Worm (Caenorhabditis elegans) whole organism, L4/young adult: ENCODE results near the gene F55A11.4.

ENCODE experiments used
- W03F9.2 ChIP-seq: fragments of 150-350 bp; optimal IDR thresholded peaks from 2 replicates; lab custom pipeline; 2014; ENCODE audit warnings: missing biosample characterization, missing genetic modification characterization
- dao-5 ChIP-seq: sonication (generic microtip); optimal IDR thresholded peaks from 2 replicates; lab custom pipeline; 2016; ENCODE audit warnings: missing genotype, missing genetic modification characterization, moderate library complexity, missing compliant biosample characterization
- him-1 ChIP-seq: sonication (generic microtip); optimal IDR thresholded peaks from 2 replicates; lab custom pipeline; 2016; ENCODE audit warnings: missing genotype, missing genetic modification reagents, missing genetic modification characterization, missing compliant biosample characterization

Gene F55A11.4

DNA sequence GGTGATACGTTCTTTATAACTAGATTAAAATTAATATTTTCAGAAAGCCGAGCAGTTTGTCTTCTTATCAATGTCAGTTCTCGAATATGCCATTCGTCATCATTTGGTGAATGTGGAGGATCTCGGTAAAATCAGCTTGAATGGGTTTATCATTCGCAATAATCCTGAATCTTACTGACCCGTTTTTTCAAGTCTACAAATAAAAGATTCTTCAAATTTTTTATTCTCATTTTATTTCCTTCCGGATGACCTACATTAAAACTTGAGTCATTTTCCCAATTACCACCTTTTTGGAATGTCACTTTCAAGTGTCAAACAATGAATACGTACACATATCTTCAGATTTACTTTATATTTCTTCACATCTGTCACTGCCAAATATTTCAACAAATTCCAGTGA, 9.9 kb upstream of the F55A11.4 start, which contains the start of gene T04F3.5:
T04F3.5 (plus strand) TSS at position 301 of the 400 bp plus-strand sequence.
- TF ChIP-seq dao-5 (tag; lab: Kevin White, UChicago): no peak

DNA sequence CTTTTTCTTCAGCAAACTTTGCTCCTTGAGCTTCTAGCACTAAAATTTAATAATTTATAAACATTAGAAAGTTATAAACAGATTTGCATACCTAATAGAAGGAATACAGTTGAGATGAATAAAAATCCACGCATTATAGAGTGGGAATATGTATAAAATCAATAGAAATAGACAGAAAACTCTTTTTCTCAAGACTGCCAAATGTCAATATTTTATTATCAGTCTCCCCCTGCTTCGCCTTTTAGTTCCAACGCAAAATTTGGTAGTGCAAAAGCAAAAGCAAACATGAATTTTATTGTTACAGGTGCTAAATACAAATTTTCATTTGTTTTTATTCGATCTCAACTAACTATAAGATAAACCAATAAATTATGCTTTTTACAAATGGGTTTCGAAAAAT, 7.4 kb upstream of the F55A11.4 start, which contains the start of gene T04F3.4:
T04F3.4 (minus strand) TSS at position 187 of the 400 bp plus-strand sequence.
- TF ChIP-seq him-1 (tag; lab: Kevin White, UChicago) (no peak), W03F9.2 (no peak), dao-5 (tag; lab: Kevin White, UChicago) (no peak)

DNA sequence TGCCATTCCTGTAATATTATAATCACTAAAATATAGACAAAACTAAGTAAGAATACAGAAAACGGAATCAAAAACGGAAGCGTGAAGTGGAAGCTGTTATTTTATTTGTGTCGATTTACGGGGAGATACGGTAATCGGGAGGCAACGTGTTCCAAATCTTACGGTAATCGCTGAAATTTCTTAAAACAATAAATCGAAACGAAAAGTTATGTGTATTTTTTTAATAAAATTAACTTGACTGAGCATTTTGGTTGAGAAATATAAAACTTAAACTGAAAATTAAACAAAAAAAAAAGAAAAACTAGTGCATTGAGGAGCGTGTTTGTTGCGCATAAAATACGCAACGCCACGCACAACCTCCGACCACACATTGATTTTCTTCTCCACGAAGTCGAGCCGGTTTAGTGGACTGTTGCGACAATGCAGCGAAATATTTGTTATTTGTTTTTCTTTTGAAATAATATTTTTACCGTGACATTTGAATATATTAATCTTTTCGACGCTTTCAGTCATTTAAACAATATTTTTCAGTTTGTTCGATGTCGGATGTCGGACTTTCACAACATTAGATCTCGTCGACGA, 5.8 kb upstream of the F55A11.4 start, which contains the start of the genes F55A11.1 and syx-5:
F55A11.1 (minus strand) TSS at position 13 of the 582 bp plus-strand sequence.
syx-5 (plus strand) TSS at position 532 of the 582 bp plus-strand sequence.
- TF ChIP-seq dao-5 (tag; lab: Kevin White, UChicago) (no peak), him-1 (tag; lab: Kevin White, UChicago) (peak; percentile 69), W03F9.2 (peak; percentile 87)

ce11 chrV:11767028-11767427, 3.2 kb upstream of the F55A11.4 start, which contains the start of gene sel-11:
sel-11 (plus strand) TSS chrV:11767328.
- TF ChIP-seq dao-5 (tag; lab: Kevin White, UChicago) (no peak), W03F9.2 (no peak), him-1 (tag; lab: Kevin White, UChicago) (no peak)

ce11 chrV:11769646-11770045, 621 bp upstream of the F55A11.4 start:
- TF ChIP-seq dao-5 (tag; lab: Kevin White, UChicago) (no peak), him-1 (tag; lab: Kevin White, UChicago) (no peak), W03F9.2 (no peak)

- TF ChIP-seq W03F9.2: no peak
- no peak for TF ChIP-seq dao-5 (tag; lab: Kevin White, UChicago)
- TF ChIP-seq him-1 (tag; lab: Kevin White, UChicago): no peak
Observed at ce11 chrV:11773420-11773819, 3.2 kb downstream of the F55A11.4 start, which contains the start of gene bus-18. bus-18 (plus strand) TSS chrV:11773720.

DNA sequence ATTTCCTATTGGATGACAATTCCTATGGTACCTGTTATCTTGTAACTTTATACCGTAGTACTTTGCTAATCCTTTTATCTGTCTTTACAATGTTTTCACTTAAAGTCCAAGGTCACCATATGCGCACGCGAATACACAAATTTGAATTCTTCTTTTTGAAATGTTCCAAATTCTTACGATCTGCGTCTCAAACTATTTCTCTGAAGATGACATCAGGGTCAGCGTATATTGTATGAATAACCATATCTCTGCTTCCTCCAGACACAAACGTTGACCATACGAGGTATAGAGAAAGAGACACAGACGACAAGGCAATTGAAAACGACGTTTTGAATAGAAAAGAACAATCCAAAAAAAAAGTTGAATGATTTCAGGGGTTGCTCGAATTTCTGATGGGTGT, 3.7 kb downstream of the F55A11.4 start:
- TF ChIP-seq dao-5 (tag; lab: Kevin White, UChicago): no peak
- TF ChIP-seq W03F9.2: no peak
- TF ChIP-seq him-1 (tag; lab: Kevin White, UChicago): no peak

DNA sequence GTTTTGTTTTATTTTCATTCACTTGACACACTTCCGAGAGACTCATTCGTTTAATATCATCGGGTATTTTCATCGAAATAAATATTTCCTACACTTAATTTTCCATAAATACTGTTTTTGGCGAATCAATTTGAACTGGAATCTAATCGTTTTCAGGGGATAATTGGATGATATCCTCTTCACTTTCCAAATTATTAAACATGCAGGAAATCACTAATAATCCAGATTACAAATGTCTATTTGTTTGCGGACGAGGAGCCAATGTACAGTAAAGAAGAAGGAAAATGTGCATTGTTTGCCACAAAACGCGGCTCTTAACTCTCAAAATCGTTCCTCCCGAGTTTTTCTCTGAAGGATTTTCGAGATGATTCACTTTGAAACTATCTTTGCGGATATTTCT, 6.3 kb downstream of the F55A11.4 start, which contains the start of gene F55A11.6:
F55A11.6 (plus strand) TSS at position 301 of the 400 bp plus-strand sequence.
- TF ChIP-seq him-1 (tag; lab: Kevin White, UChicago): no peak
- no peak for TF ChIP-seq W03F9.2
- no peak for TF ChIP-seq dao-5 (tag; lab: Kevin White, UChicago)

- TF ChIP-seq W03F9.2 (no peak), him-1 (tag; lab: Kevin White, UChicago) (no peak), dao-5 (tag; lab: Kevin White, UChicago) (no peak)
Observed at ce11 chrV:11777846-11778245, 7.6 kb downstream of the F55A11.4 start.

ce11 chrV:11779310-11779709, 9.0 kb downstream of the F55A11.4 start:
- TF ChIP-seq W03F9.2: no peak
- no peak for TF ChIP-seq dao-5 (tag; lab: Kevin White, UChicago)
- TF ChIP-seq him-1 (tag; lab: Kevin White, UChicago): no peak

DNA sequence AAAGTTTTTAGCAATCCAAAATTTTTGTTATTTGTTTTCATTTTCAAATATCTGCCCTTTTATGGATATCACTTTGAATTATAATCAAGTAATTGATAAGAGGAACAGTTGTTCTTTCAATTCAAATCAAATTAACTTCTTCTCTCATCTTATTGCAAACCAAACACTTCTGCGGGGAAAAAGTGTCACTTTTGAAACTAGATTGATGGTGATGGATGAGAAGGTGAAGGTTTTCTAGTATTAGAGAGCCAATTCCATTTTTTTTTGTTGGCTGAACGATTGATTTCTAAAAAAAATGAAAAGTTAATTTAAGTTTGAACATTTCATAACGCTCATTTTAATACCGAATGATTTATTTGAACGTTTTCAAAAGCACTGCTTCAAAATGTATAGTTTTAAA, 9.5 kb downstream of the F55A11.4 start:
- TF ChIP-seq W03F9.2 (no peak), dao-5 (tag; lab: Kevin White, UChicago) (no peak), him-1 (tag; lab: Kevin White, UChicago) (no peak)

- TF ChIP-seq W03F9.2 (peak; percentile 78), dao-5 (tag; lab: Kevin White, UChicago) (peak; percentile 82), him-1 (tag; lab: Kevin White, UChicago) (peak; percentile 72)
Observed at ce11 chrV:11782809-11783440, 12.7 kb downstream of the F55A11.4 start, which contains the start of gene F55A11.11. F55A11.11 (plus strand) TSS chrV:11783149.

DNA sequence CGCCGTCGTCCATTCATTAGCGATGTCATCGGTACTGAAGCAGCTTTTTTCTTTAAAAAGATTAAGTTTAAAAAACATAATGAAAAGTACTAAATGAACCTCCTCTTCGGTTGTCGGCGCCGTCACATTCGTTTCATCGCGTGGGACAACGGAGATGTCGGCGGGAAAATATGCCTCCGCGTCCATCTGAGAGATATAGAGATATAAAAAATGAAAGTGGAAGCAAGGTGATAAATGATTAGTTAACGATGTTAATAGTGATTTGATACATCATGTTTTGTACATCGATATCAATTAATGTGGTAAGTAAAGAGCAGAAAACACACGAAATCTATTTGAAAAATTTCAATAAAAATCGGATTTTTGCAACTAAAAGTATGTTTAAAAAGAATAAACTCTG, 17.0 kb downstream of the F55A11.4 start, which contains the start of gene F55A11.7:
F55A11.7 (minus strand) TSS at position 186 of the 400 bp plus-strand sequence.
- TF ChIP-seq W03F9.2 (no peak), dao-5 (tag; lab: Kevin White, UChicago) (no peak), him-1 (tag; lab: Kevin White, UChicago) (no peak)

DNA sequence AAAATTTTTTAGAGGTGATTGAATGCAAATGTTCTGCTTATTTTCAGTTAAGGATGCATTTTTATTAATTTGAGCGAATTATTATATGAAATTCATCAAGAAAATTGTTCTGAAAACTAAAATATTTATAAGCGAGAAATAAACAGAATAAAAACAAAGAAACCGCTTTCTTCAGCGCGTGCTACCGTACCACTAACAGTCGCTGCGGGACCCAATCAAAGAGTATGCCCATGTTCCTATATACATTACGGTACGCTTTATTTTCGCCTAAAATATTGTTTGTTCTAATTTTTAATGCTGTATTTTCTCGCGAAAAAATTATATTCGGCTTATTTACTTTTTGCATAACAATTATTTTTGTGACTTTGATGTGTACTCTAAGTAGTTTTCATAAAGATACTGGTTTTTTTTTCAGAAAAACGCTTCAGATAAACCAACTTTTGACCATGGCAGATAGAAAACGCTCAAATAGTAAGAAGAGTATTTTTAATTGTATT, 17.5 kb downstream of the F55A11.4 start, which contains the start of gene F55A11.8:
F55A11.8 (plus strand) TSS at position 447 of the 497 bp plus-strand sequence.
- TF ChIP-seq W03F9.2: peak; percentile 31
- no peak for TF ChIP-seq dao-5 (tag; lab: Kevin White, UChicago)
